Worm (Caenorhabditis elegans): ENCODE results near the gene cav-1.
"Not testable (repeated sequence)": the region's sequence is repeated elsewhere in the genome, so short reads cannot be mapped to it uniquely, and the experiment has no call there.

The cav-1 gene

ce11 chrIV:9772096-9772720 lies at the start of gene cav-1:
TSS of gene cav-1 (plus strand) at chrIV:9772510.
- no peak for TF ChIP-seq dao-5 (tag; optimal IDR thresholded peaks at IDR 0.05)
- TF ChIP-seq W03F9.2 (tag; optimal IDR thresholded peaks at IDR 0.05) = no peak
- no peak for TF ChIP-seq him-1 (tag; optimal IDR thresholded peaks at IDR 0.05)

- no peak for TF ChIP-seq W03F9.2 (tag; optimal IDR thresholded peaks at IDR 0.05)
- TF ChIP-seq dao-5 (tag; optimal IDR thresholded peaks at IDR 0.05) = no peak
- no peak for TF ChIP-seq him-1 (tag; optimal IDR thresholded peaks at IDR 0.05)
These were observed 49.1 kb upstream of the cav-1 start for ce11 chrIV:9723185-9723584.

- TF ChIP-seq W03F9.2 (tag; optimal IDR thresholded peaks at IDR 0.05) (no peak), him-1 (tag; optimal IDR thresholded peaks at IDR 0.05) (no peak), dao-5 (tag; optimal IDR thresholded peaks at IDR 0.05) (no peak)
These were observed 47.4 kb upstream of the cav-1 start, which contains the start of the genes nhr-138 and C28D4.18 for ce11 chrIV:9724948-9725347. TSS of gene nhr-138 (plus strand) at chrIV:9725251. TSS of gene C28D4.18 (plus strand) at chrIV:9725280.

ce11 chrIV:9725468-9725985 lies 46.8 kb upstream of the cav-1 start:
- TF ChIP-seq dao-5 (tag; optimal IDR thresholded peaks at IDR 0.05) (no peak), W03F9.2 (tag; optimal IDR thresholded peaks at IDR 0.05) (no peak), him-1 (tag; optimal IDR thresholded peaks at IDR 0.05) (no peak)

ce11 chrIV:9727217-9727616 lies 45.1 kb upstream of the cav-1 start:
- no peak for TF ChIP-seq him-1 (tag; optimal IDR thresholded peaks at IDR 0.05)
- TF ChIP-seq W03F9.2 (tag; optimal IDR thresholded peaks at IDR 0.05) = no peak

ce11 chrIV:9728376-9728775 lies 43.9 kb upstream of the cav-1 start, which contains the start of gene nhr-100:
TSS of gene nhr-100 (plus strand) at chrIV:9728676.
- TF ChIP-seq dao-5 (tag; optimal IDR thresholded peaks at IDR 0.05) (no peak), W03F9.2 (tag; optimal IDR thresholded peaks at IDR 0.05) (no peak), him-1 (tag; optimal IDR thresholded peaks at IDR 0.05) (no peak)

- no peak for TF ChIP-seq dao-5 (tag; optimal IDR thresholded peaks at IDR 0.05)
- TF ChIP-seq W03F9.2 (tag; optimal IDR thresholded peaks at IDR 0.05) = peak; percentile 5
These were observed 38.4 kb upstream of the cav-1 start for ce11 chrIV:9733904-9734303.

- no peak for TF ChIP-seq him-1 (tag; optimal IDR thresholded peaks at IDR 0.05)
These were observed 37.4 kb upstream of the cav-1 start for ce11 chrIV:9734861-9735260.

ce11 chrIV:9735750-9736149 lies 36.6 kb upstream of the cav-1 start:
- TF ChIP-seq dao-5 (tag; optimal IDR thresholded peaks at IDR 0.05) (no peak), W03F9.2 (tag; optimal IDR thresholded peaks at IDR 0.05) (peak; percentile 21)

- no peak for TF ChIP-seq him-1 (tag; optimal IDR thresholded peaks at IDR 0.05)
- TF ChIP-seq W03F9.2 (tag; optimal IDR thresholded peaks at IDR 0.05) = no peak
- no peak for TF ChIP-seq dao-5 (tag; optimal IDR thresholded peaks at IDR 0.05)
These were observed 35.0 kb upstream of the cav-1 start, which contains the start of gene cka-1 for ce11 chrIV:9737204-9737790. TSS of gene cka-1 (minus strand) at chrIV:9737621.

- TF ChIP-seq dao-5 (tag; optimal IDR thresholded peaks at IDR 0.05) (no peak), him-1 (tag; optimal IDR thresholded peaks at IDR 0.05) (no peak), W03F9.2 (tag; optimal IDR thresholded peaks at IDR 0.05) (no peak)
These were observed 34.1 kb upstream of the cav-1 start, which contains the start of gene C28D4.10 for ce11 chrIV:9738194-9738593. TSS of gene C28D4.10 (plus strand) at chrIV:9738494.

ce11 chrIV:9739001-9739400 lies 33.3 kb upstream of the cav-1 start:
- TF ChIP-seq him-1 (tag; optimal IDR thresholded peaks at IDR 0.05) (no peak), dao-5 (tag; optimal IDR thresholded peaks at IDR 0.05) (no peak), W03F9.2 (tag; optimal IDR thresholded peaks at IDR 0.05) (no peak)

ce11 chrIV:9740851-9741549 lies 31.3 kb upstream of the cav-1 start, which contains the start of gene gln-6:
TSS of gene gln-6 (minus strand) at chrIV:9740901.
- not testable (repeated sequence) for TF ChIP-seq W03F9.2, him-1, dao-5 (tag; optimal IDR thresholded peaks at IDR 0.05)

- TF ChIP-seq him-1 (tag; optimal IDR thresholded peaks at IDR 0.05) (no peak), W03F9.2 (tag; optimal IDR thresholded peaks at IDR 0.05) (no peak), dao-5 (tag; optimal IDR thresholded peaks at IDR 0.05) (no peak)
These were observed 29.4 kb upstream of the cav-1 start, which contains the start of gene C28D4.7 for ce11 chrIV:9742883-9743282. TSS of gene C28D4.7 (minus strand) at chrIV:9743147.
